Fruit fly (Drosophila melanogaster) whole organism, embryonic: ENCODE measurements around the gene Slu7.
A peak's percentile ranks its signal among the peaks of the same experiment; 100 is the strongest.

ENCODE experiments used
- CG11085 ChIP-seq: fragments of 200-800 bp; sonication (Bioruptor generic); IDR thresholded peaks from 2 replicates; pipeline ENCODE4 v1.3.6; 2022; ENCODE audit warnings: missing biosample characterization, missing genetic modification characterization
- CG11456 ChIP-seq: fragments of 200-800 bp; sonication (Bioruptor generic); IDR thresholded peaks from 3 replicates; pipeline ENCODE4 v1.3.6; 2022; ENCODE audit warnings: missing biosample characterization, missing genetic modification characterization
- CG11504 ChIP-seq: fragments of 200-800 bp; sonication (Bioruptor generic); optimal IDR thresholded peaks from 3 replicates; lab custom pipeline; 2019; ENCODE audit warnings: missing biosample characterization, mild to moderate bottlenecking, missing genetic modification characterization, moderate library complexity
- CG12299 ChIP-seq: fragments of 200-800 bp; sonication (Bioruptor generic); optimal IDR thresholded peaks from 2 replicates; lab custom pipeline; 2018; ENCODE audit warnings: missing biosample characterization, mild to moderate bottlenecking, missing genetic modification characterization
- CG13624 ChIP-seq: fragments of 200-800 bp; sonication (Bioruptor generic); optimal IDR thresholded peaks from 2 replicates; lab custom pipeline; 2016; ENCODE audit warnings: missing biosample characterization, missing genetic modification characterization
- CG14050 ChIP-seq: fragments of 200-800 bp; sonication (Bioruptor generic); IDR thresholded peaks from 3 replicates; pipeline ENCODE4 v1.3.6; 2022; ENCODE audit warnings: missing biosample characterization, missing genetic modification characterization
- CG14710 ChIP-seq: fragments of 200-800 bp; sonication (Bioruptor generic); optimal IDR thresholded peaks from 3 replicates; lab custom pipeline; 2019; ENCODE audit warnings: missing biosample characterization, mild to moderate bottlenecking, missing genetic modification characterization, moderate library complexity
- CG14860 ChIP-seq: fragments of 200-800 bp; sonication (Bioruptor generic); IDR thresholded peaks from 3 replicates; pipeline ENCODE4 v1.3.6; 2022; ENCODE audit warnings: missing biosample characterization, missing genetic modification characterization; ENCODE audit not compliant: partially characterized antibody
- CG14965 ChIP-seq: fragments of 200-800 bp; sonication (Bioruptor generic); optimal IDR thresholded peaks from 2 replicates; lab custom pipeline; 2016; ENCODE audit warnings: missing biosample characterization, missing genetic modification characterization, borderline replicate concordance
- CG15269 ChIP-seq: fragments of 200-800 bp; sonication (Bioruptor generic); optimal IDR thresholded peaks from 2 replicates; lab custom pipeline; 2018; ENCODE audit warnings: missing biosample characterization, mild to moderate bottlenecking, missing genetic modification characterization, moderate library complexity
- CG16779 ChIP-seq: fragments of 200-800 bp; sonication (Bioruptor generic); IDR thresholded peaks from 2 replicates; pipeline ENCODE4 v1.3.6; 2022; ENCODE audit warnings: missing biosample characterization, missing genetic modification characterization
- CG17802 ChIP-seq: fragments of 200-800 bp; sonication (Bioruptor generic); optimal IDR thresholded peaks from 2 replicates; lab custom pipeline; 2018; ENCODE audit warnings: missing biosample characterization, mild to moderate bottlenecking, missing genetic modification characterization, moderate library complexity
- CG3065 ChIP-seq: fragments of 200-800 bp; sonication (Bioruptor generic); optimal IDR thresholded peaks from 2 replicates; lab custom pipeline; 2016; ENCODE audit warnings: missing biosample characterization, missing genetic modification characterization
- CG3726 ChIP-seq: fragments of 200-800 bp; sonication (Bioruptor generic); IDR thresholded peaks from 3 replicates; pipeline ENCODE4, ENCODE4 v1.3.6; 2022; ENCODE audit warnings: missing biosample characterization, missing genetic modification characterization
- CG3995 ChIP-seq: fragments of 200-800 bp; sonication (Bioruptor generic); optimal IDR thresholded peaks from 3 replicates; lab custom pipeline; 2016; ENCODE audit warnings: missing biosample characterization, missing genetic modification characterization
- CG4404 ChIP-seq: fragments of 200-800 bp; sonication (Bioruptor generic); IDR thresholded peaks from 2 replicates; pipeline ENCODE4 v1.3.6; 2022; ENCODE audit warnings: missing biosample characterization, missing genetic modification characterization
- CG4820 ChIP-seq: fragments of 200-800 bp; sonication (Bioruptor generic); optimal IDR thresholded peaks from 3 replicates; lab custom pipeline; 2016; ENCODE audit warnings: missing biosample characterization, missing genetic modification characterization
- CG5953 ChIP-seq: fragments of 200-800 bp; sonication (Bioruptor generic); IDR thresholded peaks from 2 replicates; pipeline ENCODE4 v1.3.6; 2022; ENCODE audit warnings: missing biosample characterization, missing genetic modification characterization
- CG6683 ChIP-seq: fragments of 200-800 bp; sonication (Bioruptor generic); optimal IDR thresholded peaks from 2 replicates; lab custom pipeline; 2017; ENCODE audit warnings: missing biosample characterization, mild to moderate bottlenecking, missing genetic modification characterization, missing genetic modification reagents
- CG7963 ChIP-seq: fragments of 200-800 bp; sonication (Bioruptor generic); IDR thresholded peaks from 3 replicates; pipeline ENCODE4 v1.3.6; 2022; ENCODE audit warnings: missing biosample characterization, missing genetic modification characterization; ENCODE audit not compliant: partially characterized antibody
- CHES-1-like ChIP-seq: fragments of 200-800 bp; sonication (Bioruptor generic); optimal IDR thresholded peaks from 2 replicates; lab custom pipeline; 2016; ENCODE audit warnings: missing biosample characterization, missing genetic modification characterization
- CoRest ChIP-seq: fragments of 200-800 bp; sonication (Bioruptor generic); optimal IDR thresholded peaks from 3 replicates; lab custom pipeline; 2018; ENCODE audit warnings: missing biosample characterization, mild to moderate bottlenecking, missing genetic modification characterization, moderate library complexity
- Doc3 ChIP-seq: fragments of 200-800 bp; sonication (Bioruptor generic); IDR thresholded peaks from 3 replicates; pipeline ENCODE4 v1.3.6; 2022; ENCODE audit warnings: missing biosample characterization, missing genetic modification characterization; ENCODE audit not compliant: partially characterized antibody
- Dp ChIP-seq: fragments of 200-800 bp; sonication (Bioruptor generic); optimal IDR thresholded peaks from 2 replicates; lab custom pipeline; 2018; ENCODE audit warnings: missing biosample characterization, mild to moderate bottlenecking, missing genetic modification characterization, moderate library complexity
- Eip74EF ChIP-seq, 2 experiments: fragments of 200-800 bp in 1 of 2; fragments of >200 bp in 1 of 2; sonication (Bioruptor generic) in 1 of 2; optimal IDR thresholded peaks; 2 replicates each; lab custom pipeline; 2017 to 2019; ENCODE audit warnings: missing biosample characterization in 2 of 2, missing genetic modification characterization in 2 of 2, mild to moderate bottlenecking in 1 of 2, moderate library complexity in 1 of 2
- HLH4C ChIP-seq: fragments of 200-800 bp; sonication (Bioruptor generic); IDR thresholded peaks from 3 replicates; pipeline ENCODE4 v1.3.6; 2022; ENCODE audit warnings: missing biosample characterization, missing genetic modification characterization; ENCODE audit not compliant: partially characterized antibody
- Hmr ChIP-seq: fragments of 200-800 bp; sonication (Bioruptor generic); optimal IDR thresholded peaks from 3 replicates; lab custom pipeline; 2017; ENCODE audit warnings: mild to moderate bottlenecking, missing biosample characterization, missing genetic modification reagents, missing genetic modification characterization
- Hr51 ChIP-seq, 2 experiments: fragments of 200-800 bp; sonication (Bioruptor generic); optimal IDR thresholded peaks; 2 replicates in 1 of 2; 3 replicates in 1 of 2; lab custom pipeline; 2016 to 2018; ENCODE audit warnings: missing biosample characterization in 2 of 2, missing genetic modification characterization in 2 of 2, mild to moderate bottlenecking in 1 of 2, moderate library complexity in 1 of 2
- Kr ChIP-seq: fragments of 200-800 bp; sonication (Bioruptor generic); optimal IDR thresholded peaks from 2 replicates; lab custom pipeline; 2017; ENCODE audit warnings: missing biosample characterization, mild to moderate bottlenecking, missing genetic modification characterization
- Ptx1 ChIP-seq: fragments of 200-800 bp; sonication (Bioruptor generic); IDR thresholded peaks from 2 replicates; pipeline ENCODE4 v1.3.6; 2022; ENCODE audit warnings: missing biosample characterization, missing genetic modification characterization
- Sox100B ChIP-seq: fragments of 200-800 bp; sonication (Bioruptor generic); optimal IDR thresholded peaks from 3 replicates; lab custom pipeline; 2018; ENCODE audit warnings: missing biosample characterization, mild to moderate bottlenecking, missing genetic modification characterization
- Sox102F ChIP-seq: fragments of 200-800 bp; sonication (Bioruptor generic); optimal IDR thresholded peaks from 2 replicates; lab custom pipeline; 2018; ENCODE audit warnings: missing biosample characterization, mild to moderate bottlenecking, missing genetic modification characterization, moderate library complexity
- amos ChIP-seq: fragments of 200-800 bp; sonication (Bioruptor generic); IDR thresholded peaks from 2 replicates; pipeline ENCODE4 v1.3.6; 2022; ENCODE audit warnings: missing biosample characterization, missing genetic modification characterization; ENCODE audit not compliant: partially characterized antibody
- ap ChIP-seq: fragments of 200-800 bp; sonication (Bioruptor generic); IDR thresholded peaks from 2 replicates; pipeline ENCODE4 v1.3.6; 2022; ENCODE audit warnings: missing biosample characterization, missing genetic modification characterization
- ash1 ChIP-seq: fragments of 200-800 bp; sonication (Bioruptor generic); optimal IDR thresholded peaks from 2 replicates; lab custom pipeline; 2018; ENCODE audit warnings: missing biosample characterization, mild to moderate bottlenecking, missing genetic modification characterization
- ato ChIP-seq: fragments of 200-800 bp; sonication (Bioruptor generic); IDR thresholded peaks from 2 replicates; pipeline ENCODE4 v1.3.6; 2022; ENCODE audit warnings: missing biosample characterization, missing genetic modification characterization; ENCODE audit not compliant: partially characterized antibody
- bowl ChIP-seq: fragments of 200-800 bp; sonication (Bioruptor generic); IDR thresholded peaks from 2 replicates; pipeline ENCODE4 v1.3.6; 2022; ENCODE audit warnings: missing biosample characterization, missing genetic modification characterization
- btn ChIP-seq: fragments of 200-800 bp; sonication (Bioruptor generic); optimal IDR thresholded peaks from 2 replicates; lab custom pipeline; 2016; ENCODE audit warnings: missing biosample characterization, missing genetic modification characterization
- croc ChIP-seq: fragments of 200-800 bp; sonication (Bioruptor generic); conservative IDR thresholded peaks from 3 replicates; pipeline ENCODE4 v1.3.6; 2022; ENCODE audit warnings: missing biosample characterization, missing genetic modification characterization
- fd64A ChIP-seq: fragments of 200-800 bp; sonication (Bioruptor generic); optimal IDR thresholded peaks from 3 replicates; lab custom pipeline; 2018; ENCODE audit warnings: missing biosample characterization, mild to moderate bottlenecking, missing genetic modification characterization
- gem ChIP-seq: fragments of 200-800 bp; sonication (Bioruptor generic); optimal IDR thresholded peaks from 2 replicates; lab custom pipeline; 2019; ENCODE audit warnings: missing biosample characterization, mild to moderate bottlenecking, missing genetic modification characterization, moderate library complexity
- gro ChIP-seq: fragments of 200-800 bp; sonication (Bioruptor generic); optimal IDR thresholded peaks from 2 replicates; lab custom pipeline; 2016; ENCODE audit warnings: missing biosample characterization, missing genetic modification characterization
- ken ChIP-seq: fragments of 200-800 bp; sonication (Bioruptor generic); IDR thresholded peaks from 3 replicates; pipeline ENCODE4 v1.3.6; 2022; ENCODE audit warnings: missing biosample characterization, missing genetic modification characterization
- lilli ChIP-seq: fragments of 200-800 bp; sonication (Bioruptor generic); optimal IDR thresholded peaks from 3 replicates; lab custom pipeline; 2016; ENCODE audit warnings: missing biosample characterization, missing genetic modification characterization
- mld ChIP-seq: fragments of 200-800 bp; sonication (Bioruptor generic); IDR thresholded peaks from 3 replicates; pipeline ENCODE4 v1.3.6; 2022; ENCODE audit warnings: missing biosample characterization, missing genetic modification characterization; ENCODE audit not compliant: partially characterized antibody
- peb ChIP-seq: fragments of 200-800 bp; sonication (Bioruptor generic); IDR thresholded peaks from 2 replicates; pipeline ENCODE4 v1.3.6; 2022; ENCODE audit warnings: missing biosample characterization, missing genetic modification characterization
- phol ChIP-seq: fragments of 200-800 bp; sonication (Bioruptor generic); optimal IDR thresholded peaks from 3 replicates; lab custom pipeline; 2018; ENCODE audit warnings: missing biosample characterization, mild to moderate bottlenecking, missing genetic modification characterization, moderate library complexity
- pzg ChIP-seq: fragments of 200-800 bp; sonication (Bioruptor generic); optimal IDR thresholded peaks from 3 replicates; lab custom pipeline; 2018; ENCODE audit warnings: missing biosample characterization, mild to moderate bottlenecking, missing genetic modification characterization, moderate library complexity
- shn ChIP-seq: fragments of 200-800 bp; sonication (Bioruptor generic); optimal IDR thresholded peaks from 3 replicates; lab custom pipeline; 2016; ENCODE audit warnings: missing biosample characterization, missing genetic modification characterization
- ssp ChIP-seq: fragments of 200-800 bp; sonication (Bioruptor generic); IDR thresholded peaks from 2 replicates; pipeline ENCODE4 v1.3.6; 2022; ENCODE audit warnings: missing biosample characterization, missing genetic modification characterization

The Slu7 gene

dm6 chr3R:29077572-29077971 lies 38.7 kb upstream of the Slu7 start (continued):
- TF ChIP-seq peb (no peak), Kr (no peak), CoRest (tag; lab: Kevin White, UChicago) (no peak), CG4404 (GFP tag; lab: Robert Waterston, UW) (no peak), ato (no peak), CG7963 (no peak), mld (no peak), ap (GFP tag; lab: Robert Waterston, UW) (no peak), CG3995 (GFP tag; lab: Kevin White, UChicago) (no peak), bowl (GFP tag; lab: Robert Waterston, UW) (no peak), CG12299 (tag; lab: Kevin White, UChicago) (no peak), amos (GFP tag; lab: Robert Waterston, UW) (no peak), CG11456 (GFP tag; lab: Robert Waterston, UW) (0 out of 3 replicates have a peak, but pooled peaks have one; percentile 14), Hr51 (GFP tag; optimal IDR thresholded peaks at IDR 0.05; lab: Kevin White, UChicago) (no peak), lilli (GFP tag; lab: Kevin White, UChicago) (no peak), phol (tag; lab: Kevin White, UChicago) (no peak), CG14860 (GFP tag; lab: Robert Waterston, UW) (no peak), Sox100B (no peak), CG14965 (GFP tag; lab: Kevin White, UChicago) (no peak), gro (GFP tag; lab: Kevin White, UChicago) (no peak), CG11504 (tag; lab: Kevin White, UChicago) (no peak), CG6683 (GFP tag; lab: Kevin White, UChicago) (no peak), ash1 (no peak), croc (GFP tag; lab: Robert Waterston, UW) (no peak), pzg (GFP tag; lab: Kevin White, UChicago) (no peak), btn (no peak), CG3726 (GFP tag; lab: Robert Waterston, UW) (no peak), shn (GFP tag; lab: Kevin White, UChicago) (no peak), Eip74EF (GFP tag; optimal IDR thresholded peaks at IDR 0.05; lab: Kevin White, UChicago) (no peak), CG11085 (GFP tag; lab: Robert Waterston, UW) (no peak), gem (no peak), CHES-1-like (GFP tag; lab: Kevin White, UChicago) (no peak), CG17802 (tag; lab: Kevin White, UChicago) (no peak), ssp (GFP tag; lab: Robert Waterston, UW) (no peak), Sox102F (no peak), CG5953 (GFP tag; lab: Robert Waterston, UW) (0 out of 2 replicates have a peak, but pooled peaks have one; percentile 30), CG15269 (peak; percentile 13), Dp (GFP tag; lab: Kevin White, UChicago) (no peak), CG14050 (no peak), Hmr (GFP tag; lab: Kevin White, UChicago) (peak; percentile 34), Doc3 (GFP tag; lab: Robert Waterston, UW) (no peak), CG4820 (GFP tag; lab: Kevin White, UChicago) (no peak), HLH4C (GFP tag; lab: Robert Waterston, UW) (no peak), ken (GFP tag; lab: Robert Waterston, UW) (no peak), CG14710 (tag; lab: Kevin White, UChicago) (no peak), CG3065 (GFP tag; lab: Kevin White, UChicago) (no peak), CG13624 (GFP tag; lab: Kevin White, UChicago) (no peak), Ptx1 (GFP tag; lab: Robert Waterston, UW) (no peak), CG16779 (GFP tag; lab: Robert Waterston, UW) (no peak), fd64A (GFP tag; lab: Kevin White, UChicago) (no peak)
